Fruit fly (Drosophila melanogaster) whole organism, embryonic: ENCODE measurements around the gene CG42299.

Experiments used
- Asciz ChIP-seq: fragments of 200-800 bp; sonication (Bioruptor generic); optimal IDR thresholded peaks from 2 replicates; lab custom pipeline; 2017; ENCODE audit warnings: missing biosample characterization, mild to moderate bottlenecking, missing genetic modification characterization, missing genetic modification reagents
- CG10565 ChIP-seq: fragments of 200-800 bp; sonication (Bioruptor generic); optimal IDR thresholded peaks from 3 replicates; lab custom pipeline; 2016; ENCODE audit warnings: missing biosample characterization, mild to moderate bottlenecking, missing genetic modification characterization
- CG10979 ChIP-seq: fragments of 200-800 bp; sonication (Bioruptor generic); optimal IDR thresholded peaks from 2 replicates; lab custom pipeline; 2018; ENCODE audit warnings: missing biosample characterization, mild to moderate bottlenecking, missing genetic modification characterization, moderate library complexity
- CG12769 ChIP-seq: fragments of 200-800 bp; sonication (Bioruptor generic); optimal IDR thresholded peaks from 2 replicates; lab custom pipeline; 2019; ENCODE audit warnings: missing biosample characterization, mild to moderate bottlenecking, missing genetic modification characterization, moderate library complexity
- CG15011 ChIP-seq: fragments of 200-800 bp; sonication (Bioruptor generic); optimal IDR thresholded peaks from 3 replicates; lab custom pipeline; 2018; ENCODE audit warnings: missing biosample characterization, mild to moderate bottlenecking, missing genetic modification characterization
- CG2712 ChIP-seq: fragments of 200-800 bp; optimal IDR thresholded peaks from 3 replicates; lab custom pipeline; 2019; ENCODE audit warnings: missing biosample characterization, mild to moderate bottlenecking, missing genetic modification characterization, moderate library complexity
- CG31441 ChIP-seq: fragments of 200-800 bp; sonication (Bioruptor generic); IDR thresholded peaks from 2 replicates; pipeline ENCODE4 v1.3.6; 2022; ENCODE audit warnings: missing biosample characterization, missing genetic modification characterization
- CG3281 ChIP-seq: fragments of 200-800 bp; sonication (Bioruptor generic); optimal IDR thresholded peaks from 3 replicates; lab custom pipeline; 2017; ENCODE audit warnings: missing biosample characterization, mild to moderate bottlenecking, missing genetic modification characterization
- CG3847 ChIP-seq: fragments of 200-800 bp; sonication (Bioruptor generic); IDR thresholded peaks from 2 replicates; pipeline ENCODE4 v1.3.6; 2022; ENCODE audit warnings: missing biosample characterization, missing genetic modification characterization
- CG4707 ChIP-seq: fragments of 200-800 bp; sonication (Bioruptor generic); optimal IDR thresholded peaks from 2 replicates; lab custom pipeline; 2018; ENCODE audit warnings: missing biosample characterization, mild to moderate bottlenecking, missing genetic modification characterization, moderate library complexity
- CG6175 ChIP-seq: fragments of 200-800 bp; sonication (Bioruptor generic); IDR thresholded peaks from 3 replicates; pipeline ENCODE4 v1.3.6; 2022; ENCODE audit warnings: missing biosample characterization, missing genetic modification characterization
- CG6654 ChIP-seq: fragments of 200-800 bp; sonication (Bioruptor generic); optimal IDR thresholded peaks from 2 replicates; lab custom pipeline; 2017; ENCODE audit warnings: missing biosample characterization, mild to moderate bottlenecking, missing genetic modification characterization
- CG6765 ChIP-seq: fragments of 200-800 bp; sonication (Bioruptor generic); optimal IDR thresholded peaks from 3 replicates; lab custom pipeline; 2017; ENCODE audit warnings: missing biosample characterization, mild to moderate bottlenecking, missing genetic modification characterization
- CG7556 ChIP-seq: fragments of 200-800 bp; sonication (Bioruptor generic); optimal IDR thresholded peaks from 2 replicates; lab custom pipeline; 2017; ENCODE audit warnings: missing biosample characterization, mild to moderate bottlenecking, missing genetic modification characterization
- CG7745 ChIP-seq: fragments of 200-800 bp; sonication (Bioruptor generic); optimal IDR thresholded peaks from 2 replicates; lab custom pipeline; 2018; ENCODE audit warnings: missing biosample characterization, mild to moderate bottlenecking, missing genetic modification characterization, moderate library complexity
- CG9215 ChIP-seq: fragments of 200-800 bp; sonication (Bioruptor generic); IDR thresholded peaks from 2 replicates; pipeline ENCODE4 v1.3.6; 2022; ENCODE audit warnings: missing biosample characterization, missing genetic modification characterization
- CG9437 ChIP-seq: fragments of 200-800 bp; sonication (Bioruptor generic); optimal IDR thresholded peaks from 2 replicates; lab custom pipeline; 2018; ENCODE audit warnings: missing biosample characterization, mild to moderate bottlenecking, missing genetic modification characterization
- CG9727 ChIP-seq: fragments of 200-800 bp; sonication (Bioruptor generic); optimal IDR thresholded peaks from 3 replicates; lab custom pipeline; 2017; ENCODE audit warnings: missing biosample characterization, mild to moderate bottlenecking, missing genetic modification characterization
- Dip3 ChIP-seq: fragments of 200-800 bp; sonication (Bioruptor generic); optimal IDR thresholded peaks from 3 replicates; lab custom pipeline; 2016; ENCODE audit warnings: missing biosample characterization, missing genetic modification characterization
- Doc3 ChIP-seq: fragments of 200-800 bp; sonication (Bioruptor generic); IDR thresholded peaks from 3 replicates; pipeline ENCODE4 v1.3.6; 2022; ENCODE audit warnings: missing biosample characterization, missing genetic modification characterization; ENCODE audit not compliant: partially characterized antibody
- Dp ChIP-seq: fragments of 200-800 bp; sonication (Bioruptor generic); optimal IDR thresholded peaks from 2 replicates; lab custom pipeline; 2018; ENCODE audit warnings: missing biosample characterization, mild to moderate bottlenecking, missing genetic modification characterization, moderate library complexity
- E2f1 ChIP-seq: fragments of 200-800 bp; sonication (Bioruptor generic); IDR thresholded peaks from 2 replicates; pipeline ENCODE4 v1.3.6; 2022; ENCODE audit warnings: missing biosample characterization, missing genetic modification characterization
- Fer3 ChIP-seq: fragments of 200-800 bp; sonication (Bioruptor generic); optimal IDR thresholded peaks from 2 replicates; lab custom pipeline; 2018; ENCODE audit warnings: missing biosample characterization, mild to moderate bottlenecking, missing genetic modification characterization, moderate library complexity
- HLH54F ChIP-seq: fragments of 200-800 bp; sonication (Bioruptor generic); optimal IDR thresholded peaks from 3 replicates; lab custom pipeline; 2016; ENCODE audit warnings: missing biosample characterization, missing genetic modification characterization
- Hey ChIP-seq: fragments of 200-800 bp; sonication (Bioruptor generic); optimal IDR thresholded peaks from 3 replicates; lab custom pipeline; 2018; ENCODE audit warnings: missing biosample characterization, mild to moderate bottlenecking, missing genetic modification characterization
- Hr39 ChIP-seq: fragments of >200 bp; optimal IDR thresholded peaks from 2 replicates; lab custom pipeline; 2017
- Kr ChIP-seq: fragments of 200-800 bp; sonication (Bioruptor generic); optimal IDR thresholded peaks from 2 replicates; lab custom pipeline; 2017; ENCODE audit warnings: missing biosample characterization, mild to moderate bottlenecking, missing genetic modification characterization
- NC2β ChIP-seq: fragments of 200-800 bp; sonication (Bioruptor generic); optimal IDR thresholded peaks from 2 replicates; lab custom pipeline; 2016; ENCODE audit warnings: missing biosample characterization, missing genetic modification characterization
- NK7.1 ChIP-seq: fragments of 200-800 bp; sonication (Bioruptor generic); optimal IDR thresholded peaks from 3 replicates; lab custom pipeline; 2016; ENCODE audit warnings: missing biosample characterization, missing genetic modification characterization
- Oaz ChIP-seq: fragments of 200-800 bp; sonication (Bioruptor generic); IDR thresholded peaks from 2 replicates; pipeline ENCODE4 v1.3.6; 2022; ENCODE audit warnings: missing biosample characterization, missing genetic modification characterization
- Side ChIP-seq: fragments of 200-800 bp; sonication (Bioruptor generic); optimal IDR thresholded peaks from 2 replicates; lab custom pipeline; 2016; ENCODE audit warnings: missing biosample characterization, missing genetic modification characterization
- TFAM ChIP-seq: fragments of 200-800 bp; sonication (Bioruptor generic); optimal IDR thresholded peaks from 2 replicates; lab custom pipeline; 2017; ENCODE audit warnings: missing biosample characterization, missing genetic modification characterization, inconsistent platforms
- Vsx1 ChIP-seq: fragments of 200-800 bp; sonication (Bioruptor generic); optimal IDR thresholded peaks from 2 replicates; lab custom pipeline; 2017; ENCODE audit warnings: missing biosample characterization, mild to moderate bottlenecking, missing genetic modification characterization, missing genetic modification reagents
- abd-A ChIP-seq: fragments of 200-800 bp; sonication (Bioruptor generic); optimal IDR thresholded peaks from 3 replicates; lab custom pipeline; 2019; ENCODE audit warnings: missing biosample characterization, mild to moderate bottlenecking, missing genetic modification characterization, moderate library complexity
- bsh ChIP-seq, 2 experiments: fragments of 200-800 bp; sonication (Bioruptor generic); optimal IDR thresholded peaks; 2 replicates each; lab custom pipeline; 2017 to 2018; ENCODE audit warnings: mild to moderate bottlenecking in 2 of 2, missing biosample characterization in 2 of 2, missing genetic modification characterization in 2 of 2, moderate library complexity in 1 of 2
- dmrt11E ChIP-seq: fragments of 200-800 bp; sonication (Bioruptor generic); optimal IDR thresholded peaks from 3 replicates; lab custom pipeline; 2018; ENCODE audit warnings: missing biosample characterization, mild to moderate bottlenecking, missing genetic modification characterization, moderate library complexity
- dpn ChIP-seq, 2 experiments: fragments of 200-800 bp; sonication (Bioruptor generic); optimal IDR thresholded peaks; 3 replicates each; lab custom pipeline; 2016; ENCODE audit warnings: missing biosample characterization in 2 of 2, missing genetic modification characterization in 2 of 2
- dysf ChIP-seq: fragments of 200-800 bp; sonication (Bioruptor generic); IDR thresholded peaks from 3 replicates; pipeline ENCODE4 v1.3.6; 2022; ENCODE audit warnings: missing biosample characterization, missing genetic modification characterization
- exex ChIP-seq: fragments of 200-800 bp; sonication (Bioruptor generic); optimal IDR thresholded peaks from 4 replicates; lab custom pipeline; 2018; ENCODE audit warnings: missing biosample characterization, mild to moderate bottlenecking, missing genetic modification characterization, moderate library complexity
- hbn ChIP-seq: fragments of 200-800 bp; sonication (Bioruptor generic); IDR thresholded peaks from 2 replicates; pipeline ENCODE4 v1.3.6; 2022; ENCODE audit warnings: missing biosample characterization, missing genetic modification characterization; ENCODE audit not compliant: partially characterized antibody
- lola ChIP-seq, 3 experiments: fragments of >200 bp in 2 of 3; fragments of 200-800 bp in 1 of 3; sonication (Bioruptor generic) in 1 of 3; optimal IDR thresholded peaks; 2 replicates each; lab custom pipeline; 2017 to 2019; ENCODE audit warnings: missing biosample characterization in 3 of 3, missing genetic modification characterization in 3 of 3, mild to moderate bottlenecking in 1 of 3, moderate library complexity in 1 of 3
- nerfin-1 ChIP-seq: fragments of 200-800 bp; sonication (Bioruptor generic); optimal IDR thresholded peaks from 3 replicates; lab custom pipeline; 2019; ENCODE audit warnings: missing biosample characterization, mild to moderate bottlenecking, missing genetic modification characterization, moderate library complexity
- p53 ChIP-seq: fragments of 200-800 bp; sonication (Bioruptor generic); optimal IDR thresholded peaks from 2 replicates; lab custom pipeline; 2016; ENCODE audit warnings: missing biosample characterization, missing genetic modification characterization
- phol ChIP-seq: fragments of 200-800 bp; sonication (Bioruptor generic); optimal IDR thresholded peaks from 3 replicates; lab custom pipeline; 2018; ENCODE audit warnings: missing biosample characterization, mild to moderate bottlenecking, missing genetic modification characterization, moderate library complexity
- sc ChIP-seq, 3 experiments: fragments of >200 bp in 2 of 3; fragments of 200-800 bp in 1 of 3; sonication (Bioruptor generic) in 1 of 3; optimal IDR thresholded peaks; 2 replicates in 2 of 3; 3 replicates in 1 of 3; lab custom pipeline; 2017; ENCODE audit warnings: mild to moderate bottlenecking in 1 of 3, missing biosample characterization in 1 of 3, missing genetic modification characterization in 1 of 3, missing genetic modification reagents in 1 of 3
- slbo ChIP-seq: fragments of 200-800 bp; sonication (Bioruptor generic); IDR thresholded peaks from 2 replicates; pipeline ENCODE4 v1.3.6; 2022; ENCODE audit warnings: missing biosample characterization, missing genetic modification characterization
- tap ChIP-seq: fragments of 200-800 bp; optimal IDR thresholded peaks from 3 replicates; lab custom pipeline; 2019; ENCODE audit warnings: missing biosample characterization, mild to moderate bottlenecking, missing genetic modification characterization, moderate library complexity
- tna ChIP-seq: fragments of 200-800 bp; sonication (Bioruptor generic); IDR thresholded peaks from 2 replicates; pipeline ENCODE4 v1.3.6; 2022; ENCODE audit warnings: missing biosample characterization, missing genetic modification characterization; ENCODE audit not compliant: partially characterized antibody
- usp ChIP-seq: fragments of >200 bp; optimal IDR thresholded peaks from 2 replicates; lab custom pipeline; 2017; ENCODE audit warnings: missing biosample characterization, missing genetic modification characterization
- wdn ChIP-seq: fragments of 200-800 bp; sonication (Bioruptor generic); IDR thresholded peaks from 2 replicates; pipeline ENCODE4 v1.3.6; 2022; ENCODE audit warnings: missing biosample characterization, missing genetic modification characterization
- zf30C ChIP-seq: fragments of 200-800 bp; sonication (Bioruptor generic); optimal IDR thresholded peaks from 3 replicates; lab custom pipeline; 2018; ENCODE audit warnings: missing biosample characterization, mild to moderate bottlenecking, missing genetic modification characterization

CG42299 gene

DNA sequence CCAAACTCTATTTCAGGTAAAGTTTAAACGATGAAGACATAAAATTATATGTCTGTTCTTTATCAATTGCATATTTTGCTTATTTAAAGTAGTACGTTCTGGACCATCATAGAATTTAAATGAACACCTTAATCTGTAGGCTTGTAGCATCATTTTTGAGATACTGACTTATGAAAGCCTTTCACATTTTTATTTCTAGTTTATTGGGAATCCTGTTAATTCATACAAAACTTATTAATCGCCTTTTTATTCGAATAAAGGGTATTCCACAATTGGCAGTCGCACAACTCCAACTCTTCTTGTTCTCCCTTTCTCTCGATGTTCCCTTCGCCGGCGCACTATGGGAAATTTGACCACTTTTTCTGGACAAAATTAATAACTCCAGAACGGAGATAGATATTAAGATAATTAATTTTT lies 23.0 kb downstream of the CG42299 start (continued):
- TF ChIP-seq CG6765 (GFP tag; lab: Kevin White, UChicago) (no peak), E2f1 (no peak), NK7.1 (GFP tag; lab: Kevin White, UChicago) (no peak), HLH54F (GFP tag; lab: Kevin White, UChicago) (no peak), Vsx1 (GFP tag; lab: Kevin White, UChicago) (no peak), CG7745 (tag; lab: Kevin White, UChicago) (no peak), Side (GFP tag; lab: Kevin White, UChicago) (no peak), bsh (GFP tag; optimal IDR thresholded peaks at IDR 0.05; lab: Kevin White, UChicago) (peak; percentile 8 to 23), CG7556 (GFP tag; lab: Kevin White, UChicago) (no peak), zf30C (no peak), dpn (GFP tag; optimal IDR thresholded peaks at IDR 0.05; lab: Kevin White, UChicago) (no peak), CG6175 (no peak), Oaz (GFP tag; lab: Robert Waterston, UW) (no peak), abd-A (tag; lab: Kevin White, UChicago) (no peak), dmrt11E (tag; lab: Kevin White, UChicago) (peak; percentile 20), usp (GFP tag; lab: Kevin White, UChicago) (no peak), tna (GFP tag; lab: Robert Waterston, UW) (no peak), CG15011 (GFP tag; lab: Kevin White, UChicago) (no peak), wdn (GFP tag; lab: Robert Waterston, UW) (no peak), CG9727 (peak; percentile 11), CG9215 (GFP tag; lab: Robert Waterston, UW) (no peak), CG3281 (no peak), hbn (GFP tag; lab: Robert Waterston, UW) (no peak), Fer3 (tag; lab: Kevin White, UChicago) (no peak), dysf (GFP tag; lab: Robert Waterston, UW) (no peak), Kr (no peak), tap (tag; lab: Kevin White, UChicago) (no peak), CG10565 (GFP tag; lab: Kevin White, UChicago) (no peak), NC2β (GFP tag; lab: Kevin White, UChicago) (no peak), CG12769 (tag; lab: Kevin White, UChicago) (no peak), phol (peak; percentile 13), Dp (GFP tag; lab: Kevin White, UChicago) (no peak), CG2712 (tag; lab: Kevin White, UChicago) (peak; percentile 13), TFAM (GFP tag; lab: Kevin White, UChicago) (no peak), CG9437 (GFP tag; lab: Kevin White, UChicago) (no peak), Hey (tag; lab: Kevin White, UChicago) (no peak), lola (GFP tag; optimal IDR thresholded peaks at IDR 0.05; lab: Kevin White, UChicago) (peak in 1 of 3 experiments; percentile 31), CG6654 (GFP tag; lab: Kevin White, UChicago) (no peak), CG3847 (GFP tag; lab: Robert Waterston, UW) (no peak), CG10979 (tag; lab: Kevin White, UChicago) (peak; percentile 38), sc (optimal IDR thresholded peaks at IDR 0.05; lab: Kevin White, UChicago) (no peak), sc (GFP tag; optimal IDR thresholded peaks at IDR 0.05; lab: Kevin White, UChicago) (no peak), Hr39 (no peak), Asciz (GFP tag; lab: Kevin White, UChicago) (no peak), nerfin-1 (no peak), Doc3 (GFP tag; lab: Robert Waterston, UW) (no peak), CG31441 (GFP tag; lab: Robert Waterston, UW) (no peak), exex (tag; lab: Kevin White, UChicago) (no peak), CG4707 (peak; percentile 56), p53 (GFP tag; lab: Kevin White, UChicago) (no peak), slbo (no peak), Dip3 (no peak)
